Worm (Caenorhabditis elegans) whole organism, L3 larva: ENCODE data around the gene dhrs-4.

Experiments
- R02D3.7 ChIP-seq: fragments of 150-350 bp; optimal IDR thresholded peaks from 2 replicates; lab custom pipeline; 2014; ENCODE audit warnings: missing biosample characterization, missing genetic modification characterization
- ZK546.5 ChIP-seq: sonication (generic microtip); optimal IDR thresholded peaks from 2 replicates; lab custom pipeline; 2017; ENCODE audit warnings: missing biosample characterization, missing genetic modification characterization
- aly-2 ChIP-seq: fragments of 150-350 bp; optimal IDR thresholded peaks from 2 replicates; lab custom pipeline; 2014; ENCODE audit warnings: missing biosample characterization, missing genetic modification characterization
- ama-1 ChIP-seq: fragments of 150-350 bp; optimal IDR thresholded peaks from 2 replicates; lab custom pipeline; 2018
- ceh-16 ChIP-seq: sonication (generic microtip); optimal IDR thresholded peaks from 2 replicates; lab custom pipeline; 2017; ENCODE audit warnings: missing biosample characterization, missing genetic modification characterization
- ceh-28 ChIP-seq: fragments of 150-350 bp; optimal IDR thresholded peaks from 2 replicates; lab custom pipeline; 2014; ENCODE audit warnings: missing biosample characterization, missing genetic modification reagents, missing genetic modification characterization
- ceh-82 ChIP-seq: fragments of 150-350 bp; optimal IDR thresholded peaks from 2 replicates; lab custom pipeline; 2014; ENCODE audit warnings: missing biosample characterization, missing genetic modification characterization
- egl-5 ChIP-seq: fragments of 150-350 bp; optimal IDR thresholded peaks from 2 replicates; lab custom pipeline; 2017; ENCODE audit warnings: missing biosample characterization, missing genetic modification reagents, missing genetic modification characterization, inconsistent platforms
- elt-1 ChIP-seq: fragments of 150-350 bp; optimal IDR thresholded peaks from 2 replicates; lab custom pipeline; 2014; ENCODE audit warnings: missing biosample characterization, missing genetic modification characterization
- elt-2 ChIP-seq: sonication (generic microtip); optimal IDR thresholded peaks from 2 replicates; lab custom pipeline; 2016; ENCODE audit warnings: missing genetic modification reagents, mild to moderate bottlenecking, missing genetic modification characterization, missing compliant biosample characterization
- elt-3 ChIP-seq, 3 experiments: fragments of 150-350 bp in 1 of 3; sonication (generic microtip) in 2 of 3; optimal IDR thresholded peaks; 2 replicates in 2 of 3; 4 replicates in 1 of 3; lab custom pipeline; 2014 to 2017; ENCODE audit warnings: missing biosample characterization in 3 of 3, missing genetic modification characterization in 3 of 3
- eor-1 ChIP-seq, 2 experiments: fragments of 150-350 bp; optimal IDR thresholded peaks; 2 replicates each; lab custom pipeline; 2014 to 2018; ENCODE audit warnings: missing biosample characterization in 2 of 2, missing genetic modification characterization in 2 of 2
- fkh-10 ChIP-seq: sonication (generic microtip); optimal IDR thresholded peaks from 2 replicates; lab custom pipeline; 2017; ENCODE audit warnings: missing biosample characterization, missing genetic modification reagents, missing genetic modification characterization
- fkh-2 ChIP-seq: fragments of 150-350 bp; optimal IDR thresholded peaks from 2 replicates; lab custom pipeline; 2014; ENCODE audit warnings: missing biosample characterization, missing genetic modification reagents, missing genetic modification characterization
- jun-1 ChIP-seq: fragments of 150-350 bp; optimal IDR thresholded peaks from 2 replicates; lab custom pipeline; 2014; ENCODE audit warnings: missing biosample characterization, missing genetic modification reagents, missing genetic modification characterization
- lin-39 ChIP-seq: fragments of 150-350 bp; optimal IDR thresholded peaks from 2 replicates; lab custom pipeline; 2018; ENCODE audit warnings: missing biosample characterization, missing genetic modification reagents, missing genetic modification characterization
- lsy-12 ChIP-seq: sonication (generic microtip); optimal IDR thresholded peaks from 2 replicates; lab custom pipeline; 2016; ENCODE audit warnings: mild to moderate bottlenecking, missing genetic modification characterization, missing compliant biosample characterization
- mdl-1 ChIP-seq: fragments of 150-350 bp; optimal IDR thresholded peaks from 2 replicates; lab custom pipeline; 2014; ENCODE audit warnings: missing biosample characterization, missing genetic modification characterization
- mml-1 ChIP-seq: fragments of 150-350 bp; sonication (generic microtip); optimal IDR thresholded peaks from 3 replicates; lab custom pipeline; 2014; ENCODE audit warnings: missing biosample characterization, missing genetic modification characterization
- nfya-1 ChIP-seq: sonication (generic microtip); optimal IDR thresholded peaks from 2 replicates; lab custom pipeline; 2017; ENCODE audit warnings: missing genetic modification characterization, mild to moderate bottlenecking, missing compliant biosample characterization, antibody characterized with exemption, moderate library complexity; ENCODE audit not compliant: insufficient read depth
- nhr-11 ChIP-seq: fragments of 150-350 bp; optimal IDR thresholded peaks from 2 replicates; lab custom pipeline; 2014; ENCODE audit warnings: missing biosample characterization, missing genetic modification characterization
- nhr-12 ChIP-seq: fragments of 150-350 bp; optimal IDR thresholded peaks from 2 replicates; lab custom pipeline; 2014; ENCODE audit warnings: missing biosample characterization, missing genetic modification characterization
- nhr-23 ChIP-seq: fragments of 150-350 bp; optimal IDR thresholded peaks from 2 replicates; lab custom pipeline; 2014; ENCODE audit warnings: missing biosample characterization, missing genetic modification reagents, missing genetic modification characterization
- nhr-237 ChIP-seq: fragments of 150-350 bp; optimal IDR thresholded peaks from 2 replicates; lab custom pipeline; 2014; ENCODE audit warnings: missing biosample characterization, missing genetic modification characterization
- nhr-28 ChIP-seq: fragments of 150-350 bp; optimal IDR thresholded peaks from 2 replicates; lab custom pipeline; 2014; ENCODE audit warnings: missing biosample characterization, missing genetic modification characterization
- nhr-43 ChIP-seq: sonication (generic microtip); optimal IDR thresholded peaks from 2 replicates; lab custom pipeline; 2016; ENCODE audit warnings: mild to moderate bottlenecking, missing genetic modification characterization, missing compliant biosample characterization; ENCODE audit not compliant: poor library complexity, severe bottlenecking
- nhr-67 ChIP-seq: fragments of 150-350 bp; optimal IDR thresholded peaks from 2 replicates; lab custom pipeline; 2014; ENCODE audit warnings: missing biosample characterization, missing genetic modification characterization
- nhr-76 ChIP-seq: fragments of 150-350 bp; sonication (generic microtip); optimal IDR thresholded peaks from 5 replicates; lab custom pipeline; 2014; ENCODE audit warnings: missing biosample characterization, missing genetic modification characterization
- nhr-77 ChIP-seq: fragments of 150-350 bp; optimal IDR thresholded peaks from 2 replicates; lab custom pipeline; 2014; ENCODE audit warnings: missing biosample characterization, missing genetic modification characterization
- pha-4 ChIP-seq: fragments of 150-350 bp; optimal IDR thresholded peaks from 2 replicates; lab custom pipeline; 2014; ENCODE audit warnings: missing biosample characterization, missing genetic modification reagents, missing genetic modification characterization
- pqm-1 ChIP-seq: fragments of 150-350 bp; optimal IDR thresholded peaks from 2 replicates; lab custom pipeline; 2017; ENCODE audit warnings: missing biosample characterization, missing genetic modification characterization, inconsistent platforms
- skn-1 ChIP-seq: fragments of 150-350 bp; optimal IDR thresholded peaks from 2 replicates; lab custom pipeline; 2014; ENCODE audit warnings: missing biosample characterization, missing genetic modification characterization
- snpc-4 ChIP-seq: fragments of 150-350 bp; optimal IDR thresholded peaks from 2 replicates; lab custom pipeline; 2014; ENCODE audit warnings: missing biosample characterization, missing genetic modification characterization
- ztf-11 ChIP-seq: fragments of 150-350 bp; optimal IDR thresholded peaks from 2 replicates; lab custom pipeline; 2014; ENCODE audit warnings: missing biosample characterization, missing genetic modification characterization
- ztf-4 ChIP-seq: fragments of 150-350 bp; optimal IDR thresholded peaks from 2 replicates; lab custom pipeline; 2014; ENCODE audit warnings: missing biosample characterization, missing genetic modification characterization

Gene dhrs-4

DNA sequence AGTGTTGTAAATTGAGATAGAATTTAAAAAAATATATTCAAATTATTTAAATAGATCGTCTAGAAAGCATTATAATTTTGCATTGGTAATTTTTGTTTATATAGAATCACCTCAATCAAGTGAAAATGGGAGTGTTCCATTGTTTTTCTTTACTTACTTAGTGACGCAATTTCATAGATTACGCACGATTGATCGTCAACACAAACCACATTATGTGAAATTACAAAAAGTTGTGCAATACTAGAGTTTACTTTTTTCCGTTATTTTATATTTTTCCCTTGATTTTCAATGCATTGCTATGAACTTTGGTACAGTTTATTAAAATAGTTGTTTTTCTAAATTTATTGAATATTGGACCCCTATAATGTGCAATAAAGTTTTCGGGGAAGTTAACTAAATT is 17.0 kb downstream of the dhrs-4 start, which contains the start of gene T16G1.5:
Gene T16G1.5 (minus strand): TSS at position 119 of the 400 bp plus-strand sequence.
- TF ChIP-seq lsy-12: no peak
- TF ChIP-seq elt-2 (tag; lab: Kevin White, UChicago): peak; percentile 25

DNA sequence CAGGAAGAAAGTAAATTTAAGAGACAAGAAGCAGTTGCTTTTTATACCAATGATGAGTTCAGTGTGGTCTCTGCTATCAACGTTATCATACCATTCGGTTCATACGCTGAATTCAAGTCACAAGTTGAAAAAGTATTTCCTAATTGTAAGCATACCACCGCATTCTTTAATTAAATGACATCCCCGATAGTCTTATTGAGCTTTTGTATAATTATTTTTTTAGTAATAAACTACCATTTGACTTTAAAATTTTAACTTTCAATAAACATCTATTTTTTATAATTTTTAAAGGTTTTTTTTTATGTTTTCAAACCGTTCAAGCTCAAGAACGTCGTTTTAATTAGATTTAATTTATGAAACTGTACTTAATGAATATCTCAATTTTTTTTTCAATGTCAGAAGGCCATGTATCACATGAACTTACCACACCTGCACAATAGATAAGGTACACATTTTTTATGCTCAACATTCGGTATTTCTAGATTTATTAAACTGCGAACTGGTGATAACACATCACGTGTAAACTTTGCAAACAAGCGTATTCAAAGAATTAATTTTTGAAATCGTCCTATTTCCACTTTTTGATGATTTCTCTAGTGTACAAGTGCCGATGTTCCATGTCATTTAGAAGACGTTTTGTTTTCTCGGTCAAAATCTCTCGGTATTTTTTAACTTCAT is 19.5 kb downstream of the dhrs-4 start, which contains the start of gene T16G1.4:
Gene T16G1.4 (minus strand): TSS at position 51 of the 678 bp plus-strand sequence.
- TF ChIP-seq nhr-11 (tag; lab: Kevin White, UChicago) (no peak), ceh-16 (tag; lab: Kevin White, UChicago) (no peak), ama-1 (lab: Kevin White, UChicago) (no peak), skn-1 (tag; lab: Kevin White, UChicago) (no peak), ceh-28 (no peak), elt-2 (tag; lab: Kevin White, UChicago) (peak; percentile 73), pqm-1 (tag; lab: Kevin White, UChicago) (peak; percentile 32), mdl-1 (tag; lab: Kevin White, UChicago) (no peak), pha-4 (tag; lab: Kevin White, UChicago) (peak; percentile 2), eor-1 (tag; optimal IDR thresholded peaks at IDR 0.05; lab: Kevin White, UChicago) (no peak), elt-3 (tag; optimal IDR thresholded peaks at IDR 0.05; lab: Kevin White, UChicago) (no peak), fkh-2 (no peak)
- TF ChIP-seq, all 47 proteins: peak for 3

DNA sequence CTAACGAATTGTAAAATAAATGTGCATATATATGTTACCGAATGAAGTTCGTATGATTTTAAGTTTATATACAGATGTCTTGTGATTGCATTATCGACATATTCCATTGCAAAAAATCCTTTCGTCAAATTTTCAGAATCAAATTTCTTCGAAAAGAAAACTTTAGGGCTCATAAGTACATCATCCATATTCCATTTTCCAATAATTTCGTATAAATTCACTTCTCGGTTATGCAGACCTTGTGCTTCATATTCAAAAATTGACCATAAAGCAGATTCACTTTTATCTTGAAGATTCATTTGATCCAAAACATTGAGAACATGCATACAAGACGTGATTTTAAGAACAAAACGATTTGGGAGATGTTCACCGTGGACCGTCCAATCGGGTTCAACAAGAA is 21.0 kb downstream of the dhrs-4 start:
- TF ChIP-seq mml-1: no peak
- no peak for TF ChIP-seq nhr-43 (tag; lab: Kevin White, UChicago)
- TF ChIP-seq snpc-4 (tag; lab: Kevin White, UChicago): no peak
- TF ChIP-seq R02D3.7 (tag; lab: Kevin White, UChicago): no peak
- no peak for TF ChIP-seq ztf-4
- no peak for TF ChIP-seq nhr-76
- TF ChIP-seq nhr-67 (tag; lab: Kevin White, UChicago): no peak
- TF ChIP-seq elt-3 (tag; optimal IDR thresholded peaks at IDR 0.05; lab: Kevin White, UChicago): no peak
- no peak for TF ChIP-seq lin-39 (tag; lab: Kevin White, UChicago)
- no peak for TF ChIP-seq ztf-11
- no peak for TF ChIP-seq nhr-237 (tag; lab: Kevin White, UChicago)
- TF ChIP-seq aly-2 (tag; lab: Kevin White, UChicago): no peak
- TF ChIP-seq elt-1 (tag; lab: Kevin White, UChicago): no peak
- TF ChIP-seq nhr-77 (tag; lab: Kevin White, UChicago): no peak
- TF ChIP-seq nfya-1 (tag; lab: Kevin White, UChicago): no peak
- no peak for TF ChIP-seq nhr-23 (tag; lab: Kevin White, UChicago)
- TF ChIP-seq fkh-10 (GFP tag; lab: Kevin White, UChicago): no peak
- no peak for TF ChIP-seq ceh-82 (tag; lab: Kevin White, UChicago)
- TF ChIP-seq, all 47 proteins: peak for 0

DNA sequence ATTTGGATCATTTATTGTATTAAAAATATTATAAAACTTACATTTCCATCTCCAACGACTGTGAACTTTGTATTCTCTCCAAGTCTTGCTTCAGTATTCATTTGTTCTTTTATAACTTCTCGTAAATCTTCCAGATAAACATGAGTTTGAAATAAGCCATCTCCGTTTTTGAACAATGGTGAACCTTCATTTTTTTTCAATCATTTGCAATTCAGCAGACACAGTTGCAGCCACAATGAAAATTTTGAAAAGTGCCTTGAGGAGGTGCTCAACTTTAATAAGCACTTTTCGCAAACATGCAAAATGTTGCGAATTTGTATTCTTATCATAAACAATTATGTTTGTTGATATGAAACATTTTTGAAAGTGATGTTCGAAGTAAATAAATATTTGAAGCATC is 21.8 kb downstream of the dhrs-4 start, which contains the start of gene T16G1.3:
Gene T16G1.3 (minus strand): TSS at position 101 of the 400 bp plus-strand sequence.
- TF ChIP-seq ztf-11 (no peak), nhr-23 (tag; lab: Kevin White, UChicago) (no peak), eor-1 (tag; optimal IDR thresholded peaks at IDR 0.05; lab: Kevin White, UChicago) (no peak), fkh-10 (GFP tag; lab: Kevin White, UChicago) (no peak), lin-39 (tag; lab: Kevin White, UChicago) (no peak), jun-1 (tag; lab: Kevin White, UChicago) (no peak), ZK546.5 (tag; lab: Kevin White, UChicago) (no peak), mdl-1 (tag; lab: Kevin White, UChicago) (no peak), egl-5 (tag; lab: Kevin White, UChicago) (no peak), nhr-28 (tag; lab: Kevin White, UChicago) (no peak), aly-2 (tag; lab: Kevin White, UChicago) (no peak), ztf-4 (no peak), skn-1 (tag; lab: Kevin White, UChicago) (no peak), elt-3 (tag; optimal IDR thresholded peaks at IDR 0.05; lab: Kevin White, UChicago) (no peak), ceh-16 (tag; lab: Kevin White, UChicago) (no peak), nhr-12 (no peak)
